Fruit fly (Drosophila melanogaster): ENCODE measurements around the gene CG13465.

Gene CG13465

dm6 chr3L:14986340-14986916, 42.3 kb upstream of the CG13465 start:
- TF ChIP-seq pad (GFP tag; optimal IDR thresholded peaks at IDR 0.05) (no peak), CG11617 (GFP tag; optimal IDR thresholded peaks at IDR 0.05) (no peak), kay (GFP tag; ENCODE audit: borderline replicate concordance) (peak; percentile 37)

- TF ChIP-seq CG1620 (GFP tag; optimal IDR thresholded peaks at IDR 0.05) (no peak), cnc (optimal IDR thresholded peaks at IDR 0.05) (no peak), CG5204 (GFP tag; optimal IDR thresholded peaks at IDR 0.05) (no peak), CG14711 (tag; optimal IDR thresholded peaks at IDR 0.05) (peak; percentile 31)
These were observed 40.5 kb upstream of the CG13465 start, which contains the start of gene mnd for dm6 chr3L:14984521-14985150. Gene mnd, plus strand, starts transcription at chr3L:14985100.

dm6 chr3L:14982675-14983084, 38.5 kb upstream of the CG13465 start, which contains the start of gene CG5114:
Gene CG5114, plus strand, starts transcription at chr3L:14982835.
- TF ChIP-seq toe (GFP tag; optimal IDR thresholded peaks at IDR 0.05) (no peak), Mnt (GFP tag; optimal IDR thresholded peaks at IDR 0.05) (peak; percentile 98), CG7101 (tag; optimal IDR thresholded peaks at IDR 0.05) (peak; percentile 36), CG5204 (GFP tag; optimal IDR thresholded peaks at IDR 0.05) (no peak), CG7045 (GFP tag; optimal IDR thresholded peaks at IDR 0.05) (peak; percentile 11), CG1620 (GFP tag; optimal IDR thresholded peaks at IDR 0.05) (peak; percentile 46), CG12768 (GFP tag; optimal IDR thresholded peaks at IDR 0.05) (peak; percentile 58), bab1 (GFP tag; optimal IDR thresholded peaks at IDR 0.05) (peak; percentile 70), cic (GFP tag; optimal IDR thresholded peaks at IDR 0.05) (peak; percentile 36), CG14711 (tag; optimal IDR thresholded peaks at IDR 0.05) (peak; percentile 42), CG33017 (tag; optimal IDR thresholded peaks at IDR 0.05) (peak; percentile 23), ovo (GFP tag; optimal IDR thresholded peaks at IDR 0.05) (no peak), Hr96 (GFP tag; optimal IDR thresholded peaks at IDR 0.05) (no peak), pad (GFP tag; optimal IDR thresholded peaks at IDR 0.05) (peak; percentile 50), Crg-1 (GFP tag; optimal IDR thresholded peaks at IDR 0.05) (peak; percentile 44)

dm6 chr3L:14980038-14980437, 35.9 kb upstream of the CG13465 start:
- TF ChIP-seq CG11617 (GFP tag; optimal IDR thresholded peaks at IDR 0.05) (no peak), tj (GFP tag; optimal IDR thresholded peaks at IDR 0.05) (no peak), CG12768 (GFP tag; optimal IDR thresholded peaks at IDR 0.05) (no peak), CG1620 (GFP tag; optimal IDR thresholded peaks at IDR 0.05) (no peak), CG7045 (GFP tag; optimal IDR thresholded peaks at IDR 0.05) (no peak), CG5204 (GFP tag; optimal IDR thresholded peaks at IDR 0.05) (no peak)

- TF ChIP-seq CG11617 (GFP tag; optimal IDR thresholded peaks at IDR 0.05): no peak
- TF ChIP-seq CG7045 (GFP tag; optimal IDR thresholded peaks at IDR 0.05): no peak
- no peak for TF ChIP-seq tj (GFP tag; optimal IDR thresholded peaks at IDR 0.05)
- no peak for TF ChIP-seq cnc (optimal IDR thresholded peaks at IDR 0.05)
- no peak for TF ChIP-seq Mnt (GFP tag; optimal IDR thresholded peaks at IDR 0.05)
- no peak for TF ChIP-seq CG5204 (GFP tag; optimal IDR thresholded peaks at IDR 0.05)
- TF ChIP-seq Hr96 (GFP tag; optimal IDR thresholded peaks at IDR 0.05): no peak
- TF ChIP-seq CG14711 (tag; optimal IDR thresholded peaks at IDR 0.05): no peak
- no peak for TF ChIP-seq cic (GFP tag; optimal IDR thresholded peaks at IDR 0.05)
- TF ChIP-seq Crg-1 (GFP tag; optimal IDR thresholded peaks at IDR 0.05): no peak
- TF ChIP-seq toe (GFP tag; optimal IDR thresholded peaks at IDR 0.05): no peak
- TF ChIP-seq Clk (GFP tag; optimal IDR thresholded peaks at IDR 0.05): no peak
These were observed 35.2 kb upstream of the CG13465 start, which contains the start of gene CG3349 for dm6 chr3L:14979332-14979731. Gene CG3349, plus strand, starts transcription at chr3L:14979620.

DNA sequence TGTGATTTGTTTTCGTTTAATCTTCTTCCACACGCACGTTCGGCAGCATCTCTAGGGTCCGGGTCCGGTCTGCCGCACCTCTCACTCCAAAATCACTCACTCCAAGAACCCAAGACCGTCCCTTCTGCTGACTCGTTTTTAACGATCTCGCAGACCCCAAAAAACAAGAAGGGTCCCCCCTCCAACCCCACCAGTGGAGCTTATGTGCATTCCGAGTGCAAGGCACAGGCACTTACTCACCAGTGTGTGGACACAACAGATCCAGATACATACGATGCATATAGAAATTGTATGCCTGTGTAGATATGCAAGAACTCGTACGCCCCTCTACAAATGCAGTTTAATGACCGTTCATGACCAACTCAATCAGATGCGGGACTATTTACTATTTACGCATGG, 34.4 kb upstream of the CG13465 start:
- no peak for TF ChIP-seq CG14711 (tag; optimal IDR thresholded peaks at IDR 0.05)
- no peak for TF ChIP-seq CG7101 (tag; optimal IDR thresholded peaks at IDR 0.05)
- TF ChIP-seq tj (GFP tag; optimal IDR thresholded peaks at IDR 0.05): no peak
- TF ChIP-seq Clk (GFP tag; optimal IDR thresholded peaks at IDR 0.05): no peak
- no peak for TF ChIP-seq cnc (optimal IDR thresholded peaks at IDR 0.05)
- no peak for TF ChIP-seq toe (GFP tag; optimal IDR thresholded peaks at IDR 0.05)
- TF ChIP-seq Mnt (GFP tag; optimal IDR thresholded peaks at IDR 0.05): no peak
- TF ChIP-seq ovo (GFP tag; optimal IDR thresholded peaks at IDR 0.05): no peak
- TF ChIP-seq CG33017 (tag; optimal IDR thresholded peaks at IDR 0.05): no peak

Data from whole organism, adult.